Fruit fly (Drosophila melanogaster): ENCODE results near the gene Dsk.

Gene Dsk

DNA sequence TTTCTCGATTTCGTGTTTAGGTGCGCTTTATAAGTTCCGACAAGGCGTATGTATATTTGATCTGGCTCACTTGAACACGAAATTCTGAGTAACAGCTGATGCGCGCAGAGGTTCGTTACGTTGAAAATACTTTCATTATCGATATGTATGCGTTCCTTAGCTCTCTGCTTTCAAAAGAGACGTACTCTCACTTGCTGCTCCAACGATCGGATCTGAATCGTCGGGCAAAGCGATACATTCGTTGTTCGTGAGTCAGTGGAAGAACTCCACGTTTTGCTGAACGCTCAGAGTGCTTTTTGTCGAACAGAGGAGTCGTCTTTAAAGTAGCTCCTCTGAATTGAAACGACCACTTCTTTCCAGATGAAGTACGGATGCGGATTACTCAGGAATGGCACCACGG, 7.0 kb upstream of the Dsk start, which contains the start of gene beta-Man (continued):
- no peak for TF ChIP-seq CG17568 (GFP tag; optimal IDR thresholded peaks at IDR 0.05)
- peak; percentile 17 for TF ChIP-seq Hmr (GFP tag; optimal IDR thresholded peaks at IDR 0.05)
- TF ChIP-seq mld (GFP tag; IDR thresholded peaks at IDR 0.05; ENCODE audit: partially characterized antibody), result peak; percentile 52; the same call in 1 of the 3 replicates
- 0 out of 2 replicates have a peak, but pooled peaks have one; percentile 22 for TF ChIP-seq CG2129 (GFP tag; IDR thresholded peaks at IDR 0.05; ENCODE audit: partially characterized antibody)
- peak; percentile 4 for TF ChIP-seq CG3281 (GFP tag; optimal IDR thresholded peaks at IDR 0.05)
- TF ChIP-seq sqz (GFP tag; optimal IDR thresholded peaks at IDR 0.05), result no peak
- TF ChIP-seq crp (GFP tag; optimal IDR thresholded peaks at IDR 0.05), result peak; percentile 53 to 92
- no peak for TF ChIP-seq CG8924 (tag; optimal IDR thresholded peaks at IDR 0.05)
- TF ChIP-seq pzg (GFP tag; optimal IDR thresholded peaks at IDR 0.05), result peak; percentile 73
- no peak for TF ChIP-seq prd (optimal IDR thresholded peaks at IDR 0.05)
- no peak for TF ChIP-seq prd (GFP tag; IDR thresholded peaks at IDR 0.05)
- no peak for TF ChIP-seq zfh2 (GFP tag; optimal IDR thresholded peaks at IDR 0.05)
- TF ChIP-seq Jarid2 (GFP tag; optimal IDR thresholded peaks at IDR 0.05), result peak; percentile 60
- no peak for TF ChIP-seq ems (GFP tag; optimal IDR thresholded peaks at IDR 0.05)
- peak; percentile 28 to 41 for TF ChIP-seq Trl (optimal IDR thresholded peaks at IDR 0.05)
- no peak for TF ChIP-seq Trl (GFP tag; optimal IDR thresholded peaks at IDR 0.05)
- TF ChIP-seq Lhr (GFP tag; optimal IDR thresholded peaks at IDR 0.05), result peak; percentile 90
- no peak for TF ChIP-seq gsb-n (tag; optimal IDR thresholded peaks at IDR 0.05)
- TF ChIP-seq D19A (tag; optimal IDR thresholded peaks at IDR 0.05), result peak; percentile 7
- peak; percentile 1 for TF ChIP-seq CG7987 (GFP tag; optimal IDR thresholded peaks at IDR 0.05)
- TF ChIP-seq CG15073 (GFP tag; optimal IDR thresholded peaks at IDR 0.05), result no peak
- TF ChIP-seq dm (GFP tag; optimal IDR thresholded peaks at IDR 0.05), result peak; percentile 32
- no peak for TF ChIP-seq tna (GFP tag; IDR thresholded peaks at IDR 0.05; ENCODE audit: partially characterized antibody)
- peak; percentile 57; the same call in 1 of the 2 replicates for TF ChIP-seq MBD-R2 (GFP tag; IDR thresholded peaks at IDR 0.05)
- peak; percentile 9 for TF ChIP-seq CG3163 (GFP tag; optimal IDR thresholded peaks at IDR 0.05)
- peak; percentile 69 for TF ChIP-seq sens (GFP tag)
- TF ChIP-seq CG6791 (GFP tag; IDR thresholded peaks at IDR 0.05; ENCODE audit: partially characterized antibody), result peak; percentile 61; the same call in 2 of the 3 replicates
- no peak for TF ChIP-seq CG10565 (GFP tag; optimal IDR thresholded peaks at IDR 0.05)
- peak; percentile 25 for TF ChIP-seq Side (GFP tag; optimal IDR thresholded peaks at IDR 0.05)
- TF ChIP-seq Hey (tag; optimal IDR thresholded peaks at IDR 0.05), result no peak
- peak; percentile 19 for TF ChIP-seq CG6765 (GFP tag; optimal IDR thresholded peaks at IDR 0.05)
- no peak for TF ChIP-seq abd-A (tag; optimal IDR thresholded peaks at IDR 0.05)
- peak; percentile 52 for TF ChIP-seq CG1603 (tag; optimal IDR thresholded peaks at IDR 0.05)
- TF ChIP-seq CG33213 (GFP tag; optimal IDR thresholded peaks at IDR 0.05), result peak; percentile 76
- TF ChIP-seq Dll (GFP tag; IDR thresholded peaks at IDR 0.05; ENCODE audit: partially characterized antibody), result peak; percentile 49; the same call in 1 of the 4 replicates
- TF ChIP-seq Myb (GFP tag; optimal IDR thresholded peaks at IDR 0.05), result no peak
- TF ChIP-seq salm (tag; optimal IDR thresholded peaks at IDR 0.05), result no peak
- no peak for TF ChIP-seq ERR (GFP tag; optimal IDR thresholded peaks at IDR 0.05)
- no peak for TF ChIP-seq psq (GFP tag; optimal IDR thresholded peaks at IDR 0.05)
- peak; percentile 12 for TF ChIP-seq CG2116 (GFP tag; optimal IDR thresholded peaks at IDR 0.05)
- peak; percentile 11 for TF ChIP-seq HLHmδ (GFP tag; optimal IDR thresholded peaks at IDR 0.05)
- peak; percentile 33 for TF ChIP-seq CG13894 (tag; optimal IDR thresholded peaks at IDR 0.05)
- peak; percentile 35 for TF ChIP-seq CG12769 (tag; optimal IDR thresholded peaks at IDR 0.05)
- peak; percentile 50; the same call in 1 of the 3 replicates for TF ChIP-seq zen2 (GFP tag; IDR thresholded peaks at IDR 0.05; ENCODE audit: partially characterized antibody)
- peak; percentile 79 for TF ChIP-seq CG17186 (GFP tag; optimal IDR thresholded peaks at IDR 0.05)
- no peak for TF ChIP-seq CG9817 (tag; optimal IDR thresholded peaks at IDR 0.05)
- no peak for TF ChIP-seq pum (GFP tag; optimal IDR thresholded peaks at IDR 0.05)
- peak; percentile 98 for TF ChIP-seq her (GFP tag; optimal IDR thresholded peaks at IDR 0.05)
- TF ChIP-seq Hr78 (GFP tag; optimal IDR thresholded peaks at IDR 0.05), result no peak
- peak; percentile 94 for TF ChIP-seq CG18011 (GFP tag; optimal IDR thresholded peaks at IDR 0.05)

Measured in whole organism, embryonic.